Worm (Caenorhabditis elegans) whole organism, midembryonic: ENCODE measurements around the gene K10G4.10.
"Not testable (repeated sequence)": the region's sequence is repeated elsewhere in the genome, so short reads cannot be mapped to it uniquely, and the experiment has no call there.

Experiments used
- T22C8.4 ChIP-seq: fragments of 200-800 bp; sonication (Bioruptor generic); IDR thresholded peaks from 2 replicates; pipeline ENCODE4 v1.3.6; 2022; ENCODE audit warnings: missing genetic modification characterization, missing compliant biosample characterization
- cog-1 ChIP-seq: sonication (generic microtip); optimal IDR thresholded peaks from 2 replicates; lab custom pipeline; 2016; ENCODE audit warnings: missing genetic modification characterization, missing compliant biosample characterization
- flt-1 ChIP-seq: fragments of 200-800 bp; sonication (Bioruptor generic); IDR thresholded peaks from 2 replicates; pipeline ENCODE4 v1.3.6; 2022; ENCODE audit warnings: missing genetic modification characterization, missing compliant biosample characterization
- klf-2 ChIP-seq: fragments of 200-800 bp; sonication (Bioruptor generic); conservative IDR thresholded peaks from 2 replicates; pipeline ENCODE4 v1.3.6; 2022; ENCODE audit warnings: missing genetic modification reagents, missing genetic modification characterization, missing compliant biosample characterization
- med-1 ChIP-seq: sonication (generic microtip); optimal IDR thresholded peaks from 2 replicates; lab custom pipeline; 2017; ENCODE audit warnings: missing genetic modification characterization, mild to moderate bottlenecking, missing compliant biosample characterization, antibody characterized with exemption, missing genetic modification reagents; ENCODE audit not compliant: insufficient read depth
- ref-1 ChIP-seq: fragments of 200-800 bp; sonication (Bioruptor generic); conservative IDR thresholded peaks from 2 replicates; pipeline ENCODE4 v1.3.6; 2022; ENCODE audit warnings: missing genetic modification reagents, missing genetic modification characterization, missing compliant biosample characterization
- tab-1 ChIP-seq: fragments of 200-800 bp; sonication (Bioruptor generic); IDR thresholded peaks from 2 replicates; pipeline ENCODE4 v1.3.6; 2022; ENCODE audit warnings: missing genetic modification characterization, missing compliant biosample characterization
- ztf-23 ChIP-seq: fragments of 200-800 bp; sonication (Bioruptor generic); IDR thresholded peaks from 2 replicates; pipeline ENCODE4 v1.3.6; 2022; ENCODE audit warnings: missing genetic modification reagents, missing genetic modification characterization, missing compliant biosample characterization
- ztf-29 ChIP-seq: fragments of 200-800 bp; sonication (Bioruptor generic); IDR thresholded peaks from 2 replicates; pipeline ENCODE4 v1.3.6; 2022; ENCODE audit warnings: missing genetic modification reagents, missing genetic modification characterization, missing compliant biosample characterization

Gene K10G4.10

ce11 chrV:17261385-17261784, 12.0 kb upstream of the K10G4.10 start:
- TF ChIP-seq med-1 (GFP tag; lab: Kevin White, UChicago) (no peak), ztf-29 (GFP tag; lab: Robert Waterston, UW) (no peak), ztf-23 (GFP tag; lab: Robert Waterston, UW) (no peak), T22C8.4 (GFP tag; lab: Robert Waterston, UW) (no peak), cog-1 (tag; lab: Kevin White, UChicago) (no peak), tab-1 (GFP tag; lab: Robert Waterston, UW) (no peak), klf-2 (no peak), ref-1 (GFP tag; lab: Robert Waterston, UW) (no peak), flt-1 (GFP tag; lab: Robert Waterston, UW) (no peak)

DNA sequence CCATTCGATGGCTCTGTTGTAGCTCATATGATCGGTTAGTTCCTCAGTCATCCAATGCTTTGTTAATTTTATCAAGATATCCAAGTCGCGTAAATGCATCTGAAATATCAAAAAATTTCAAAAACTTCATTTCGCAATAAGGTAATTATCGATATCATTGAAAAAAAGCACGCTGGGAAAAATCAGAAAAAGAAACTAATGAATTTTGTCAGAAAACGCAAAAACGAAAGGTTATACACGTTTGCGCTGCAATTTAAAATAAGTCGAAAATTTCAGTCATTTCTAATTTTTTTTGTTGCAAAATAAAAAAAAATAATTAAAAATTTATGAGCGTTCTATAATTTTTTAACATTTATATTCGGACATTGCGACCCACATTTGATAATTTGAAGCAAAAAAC, 8.5 kb upstream of the K10G4.10 start, which contains the start of gene K10G4.3:
Gene K10G4.3, minus strand, starts transcription at position 101 of the 400 bp plus-strand sequence.
- TF ChIP-seq ztf-23, ztf-29, tab-1 (GFP tag; lab: Robert Waterston, UW): not testable (repeated sequence)

DNA sequence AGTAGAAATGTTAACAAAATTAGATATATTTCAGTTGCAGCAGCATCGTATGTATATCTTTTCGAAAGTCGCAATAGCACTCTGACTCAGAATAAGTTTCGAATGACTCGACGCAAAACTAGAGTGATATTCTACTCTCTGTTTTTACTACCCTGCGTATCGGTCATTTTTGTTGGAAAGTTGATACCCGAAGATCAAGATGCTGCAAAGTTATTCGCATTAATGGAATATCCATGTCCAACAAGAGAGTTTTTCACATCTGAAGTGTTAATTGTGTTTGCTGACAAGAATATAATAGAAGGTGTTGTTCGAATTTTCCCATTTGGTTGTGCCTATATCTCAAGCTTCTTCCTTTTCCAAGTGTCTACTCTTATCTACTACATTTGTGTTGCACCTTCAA, 1.2 kb upstream of the K10G4.10 start:
- TF ChIP-seq klf-2, result no peak
- no peak for TF ChIP-seq ref-1 (GFP tag; lab: Robert Waterston, UW)
- no peak for TF ChIP-seq med-1 (GFP tag; lab: Kevin White, UChicago)
- TF ChIP-seq ztf-23 (GFP tag; lab: Robert Waterston, UW), result no peak
- TF ChIP-seq cog-1 (tag; lab: Kevin White, UChicago), result no peak
- no peak for TF ChIP-seq ztf-29 (GFP tag; lab: Robert Waterston, UW)
- no peak for TF ChIP-seq T22C8.4 (GFP tag; lab: Robert Waterston, UW)
- no peak for TF ChIP-seq tab-1 (GFP tag; lab: Robert Waterston, UW)
- TF ChIP-seq flt-1 (GFP tag; lab: Robert Waterston, UW), result no peak

ce11 chrV:17284159-17284558, 10.8 kb downstream of the K10G4.10 start:
- no peak for TF ChIP-seq tab-1 (GFP tag; lab: Robert Waterston, UW)

DNA sequence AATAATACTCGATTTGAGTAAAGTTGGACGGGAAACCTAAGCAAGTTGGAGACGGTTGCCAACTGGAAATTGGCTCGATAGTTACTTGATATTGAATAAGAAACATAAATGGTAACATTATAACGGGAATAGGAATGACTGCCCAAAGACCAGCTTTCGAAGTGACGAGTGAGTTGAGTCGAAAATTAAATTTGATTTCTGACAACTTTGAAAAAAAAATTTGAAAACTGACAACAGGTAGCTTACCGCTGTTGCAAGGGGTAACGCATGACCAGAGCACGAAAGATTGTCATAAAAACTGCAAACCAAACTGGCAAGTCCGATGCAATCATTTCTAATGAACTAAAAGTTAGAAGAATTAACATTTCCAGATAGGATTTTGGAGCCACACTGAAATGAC, 19.4 kb downstream of the K10G4.10 start:
- TF ChIP-seq ztf-29 (GFP tag; lab: Robert Waterston, UW) (no peak), T22C8.4 (GFP tag; lab: Robert Waterston, UW) (no peak), ztf-23 (GFP tag; lab: Robert Waterston, UW) (no peak), ref-1 (GFP tag; lab: Robert Waterston, UW) (no peak), cog-1 (tag; lab: Kevin White, UChicago) (no peak), flt-1 (GFP tag; lab: Robert Waterston, UW) (no peak), tab-1 (GFP tag; lab: Robert Waterston, UW) (no peak), med-1 (GFP tag; lab: Kevin White, UChicago) (no peak), klf-2 (no peak)

DNA sequence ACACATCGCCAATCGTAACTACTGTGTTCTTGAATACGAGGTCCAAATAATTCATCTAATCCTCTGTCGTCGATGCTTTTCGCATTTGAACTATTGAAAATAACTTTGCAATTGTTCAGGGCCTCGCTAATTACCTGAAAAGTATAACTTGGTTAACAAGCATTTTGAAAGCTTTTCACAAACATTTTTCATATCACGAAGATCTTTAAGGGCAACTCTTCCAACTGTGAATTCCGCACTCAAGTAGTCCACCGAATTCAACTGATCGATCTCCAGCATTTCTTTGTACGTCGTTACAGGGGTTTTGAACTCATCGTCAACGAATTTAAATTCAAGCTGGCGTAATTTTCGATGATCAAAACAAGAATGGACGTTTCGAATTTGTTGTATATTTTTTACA, 23.1 kb downstream of the K10G4.10 start:
- TF ChIP-seq med-1 (GFP tag; lab: Kevin White, UChicago), result no peak
- TF ChIP-seq ztf-29 (GFP tag; lab: Robert Waterston, UW), result no peak
- TF ChIP-seq klf-2, result no peak
- no peak for TF ChIP-seq ztf-23 (GFP tag; lab: Robert Waterston, UW)
- TF ChIP-seq cog-1 (tag; lab: Kevin White, UChicago), result no peak
- no peak for TF ChIP-seq ref-1 (GFP tag; lab: Robert Waterston, UW)
- no peak for TF ChIP-seq T22C8.4 (GFP tag; lab: Robert Waterston, UW)
- no peak for TF ChIP-seq tab-1 (GFP tag; lab: Robert Waterston, UW)
- TF ChIP-seq flt-1 (GFP tag; lab: Robert Waterston, UW), result no peak

- no peak for TF ChIP-seq ref-1 (GFP tag; lab: Robert Waterston, UW)
- TF ChIP-seq klf-2, result no peak
- no peak for TF ChIP-seq ztf-23 (GFP tag; lab: Robert Waterston, UW)
- no peak for TF ChIP-seq ztf-29 (GFP tag; lab: Robert Waterston, UW)
- no peak for TF ChIP-seq cog-1 (tag; lab: Kevin White, UChicago)
- TF ChIP-seq tab-1 (GFP tag; lab: Robert Waterston, UW), result no peak
- no peak for TF ChIP-seq med-1 (GFP tag; lab: Kevin White, UChicago)
- no peak for TF ChIP-seq T22C8.4 (GFP tag; lab: Robert Waterston, UW)
- no peak for TF ChIP-seq flt-1 (GFP tag; lab: Robert Waterston, UW)
These were observed 25.3 kb downstream of the K10G4.10 start for ce11 chrV:17298657-17299056.

DNA sequence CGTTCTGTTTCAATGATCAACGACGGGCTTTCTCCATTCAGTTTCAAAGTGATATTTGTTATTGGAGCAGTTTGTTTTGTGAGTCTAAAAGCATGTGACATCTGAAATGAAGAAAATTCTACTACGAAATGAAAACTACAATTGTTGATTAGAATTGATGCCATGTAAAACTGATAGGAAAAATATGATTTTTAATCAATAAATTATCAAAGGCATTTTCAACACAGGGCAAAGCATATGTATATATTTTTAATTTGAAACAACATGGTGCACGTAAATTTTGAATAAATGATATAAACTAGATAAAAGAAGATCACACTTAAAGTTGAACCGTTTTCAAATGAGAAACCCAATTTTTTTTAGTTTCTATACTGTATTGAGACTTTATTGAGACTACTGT, 28.0 kb downstream of the K10G4.10 start, which contains the start of gene K10G4.5:
Gene K10G4.5, minus strand, starts transcription at position 101 of the 400 bp plus-strand sequence.
- TF ChIP-seq tab-1 (GFP tag; lab: Robert Waterston, UW) (no peak), med-1 (GFP tag; lab: Kevin White, UChicago) (no peak), ref-1 (GFP tag; lab: Robert Waterston, UW) (no peak), klf-2 (no peak), flt-1 (GFP tag; lab: Robert Waterston, UW) (no peak), cog-1 (tag; lab: Kevin White, UChicago) (no peak), ztf-23 (GFP tag; lab: Robert Waterston, UW) (no peak), ztf-29 (GFP tag; lab: Robert Waterston, UW) (no peak), T22C8.4 (GFP tag; lab: Robert Waterston, UW) (no peak)

DNA sequence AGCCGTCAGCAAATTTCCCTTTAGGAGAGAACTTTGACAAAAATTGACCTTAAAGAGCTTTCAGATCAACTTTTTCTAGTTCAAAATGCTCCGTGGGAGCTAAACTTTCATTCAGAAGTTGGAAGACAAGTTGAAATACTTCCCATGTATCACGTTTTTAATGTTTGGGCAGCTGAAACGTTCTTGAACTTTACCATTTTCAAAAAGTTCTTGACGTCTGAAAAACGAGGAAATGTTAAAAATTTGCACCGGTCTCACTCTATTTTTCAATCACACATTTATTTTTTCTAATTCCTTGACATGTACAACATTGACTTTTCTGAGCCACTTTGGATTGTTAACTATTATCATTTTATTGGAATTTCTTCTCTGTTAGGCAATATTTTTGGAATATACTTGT, 29.4 kb downstream of the K10G4.10 start, which contains the start of gene sri-70:
Gene sri-70, plus strand, starts transcription at position 301 of the 400 bp plus-strand sequence.
- no peak for TF ChIP-seq med-1 (GFP tag; lab: Kevin White, UChicago)
- TF ChIP-seq T22C8.4 (GFP tag; lab: Robert Waterston, UW), result no peak
- no peak for TF ChIP-seq cog-1 (tag; lab: Kevin White, UChicago)
- TF ChIP-seq ztf-29 (GFP tag; lab: Robert Waterston, UW), result no peak
- TF ChIP-seq flt-1 (GFP tag; lab: Robert Waterston, UW), result no peak
- no peak for TF ChIP-seq klf-2
- no peak for TF ChIP-seq ref-1 (GFP tag; lab: Robert Waterston, UW)
- TF ChIP-seq ztf-23 (GFP tag; lab: Robert Waterston, UW), result no peak
- TF ChIP-seq tab-1 (GFP tag; lab: Robert Waterston, UW), result no peak
